Worm (Caenorhabditis elegans) whole organism, mixed stage, embryonic: Measurements from ENCODE around the gene emb-30.

Experiments used
- M03D4.4 ChIP-seq: sonication (generic microtip); optimal IDR thresholded peaks from 2 replicates; lab custom pipeline; 2017; ENCODE audit warnings: mild to moderate bottlenecking, missing genetic modification characterization, missing compliant biosample characterization
- bed-3 ChIP-seq: fragments of 200-800 bp; sonication (Bioruptor generic); optimal IDR thresholded peaks from 3 replicates; lab custom pipeline; 2018; ENCODE audit warnings: mild to moderate bottlenecking, missing genetic modification characterization, moderate library complexity, missing compliant biosample characterization
- blmp-1 ChIP-seq: fragments of 150-350 bp; optimal IDR thresholded peaks from 2 replicates; lab custom pipeline; 2014; ENCODE audit warnings: missing biosample characterization, missing genetic modification characterization
- ceh-39 ChIP-seq: fragments of 150-350 bp; optimal IDR thresholded peaks from 2 replicates; lab custom pipeline; 2014; ENCODE audit warnings: missing biosample characterization, missing genetic modification characterization
- ceh-43 ChIP-seq: fragments of 200-800 bp; sonication (Bioruptor generic); optimal IDR thresholded peaks from 2 replicates; lab custom pipeline; 2018; ENCODE audit warnings: mild to moderate bottlenecking, missing genetic modification characterization, moderate library complexity, missing compliant biosample characterization
- ceh-83 ChIP-seq: fragments of 200-800 bp; sonication (Bioruptor generic); optimal IDR thresholded peaks from 2 replicates; lab custom pipeline; 2018; ENCODE audit warnings: mild to moderate bottlenecking, missing genetic modification characterization, missing compliant biosample characterization
- ces-1 ChIP-seq: fragments of 150-350 bp; optimal IDR thresholded peaks from 2 replicates; lab custom pipeline; 2014; ENCODE audit warnings: missing biosample characterization, missing genetic modification reagents, missing genetic modification characterization
- cnd-1 ChIP-seq: fragments of 200-800 bp; sonication (Bioruptor generic); optimal IDR thresholded peaks from 2 replicates; lab custom pipeline; 2018; ENCODE audit warnings: mild to moderate bottlenecking, missing genetic modification characterization, missing compliant biosample characterization
- drap-1 ChIP-seq: fragments of 200-800 bp; sonication (Bioruptor generic); optimal IDR thresholded peaks from 3 replicates; lab custom pipeline; 2018; ENCODE audit warnings: mild to moderate bottlenecking, missing genetic modification characterization, missing compliant biosample characterization
- elt-1 ChIP-seq: sonication (generic microtip); optimal IDR thresholded peaks from 2 replicates; lab custom pipeline; 2017; ENCODE audit warnings: missing genetic modification characterization, mild to moderate bottlenecking, missing compliant biosample characterization, antibody characterized with exemption, moderate library complexity, borderline replicate concordance; ENCODE audit not compliant: insufficient read depth
- elt-3 ChIP-seq: fragments of 150-350 bp; optimal IDR thresholded peaks from 2 replicates; lab custom pipeline; 2014; ENCODE audit warnings: missing biosample characterization, missing genetic modification characterization
- ham-2 ChIP-seq: fragments of 200-800 bp; sonication (Bioruptor generic); optimal IDR thresholded peaks from 2 replicates; lab custom pipeline; 2018; ENCODE audit warnings: mild to moderate bottlenecking, missing genetic modification characterization, missing compliant biosample characterization
- hlh-1 ChIP-seq: fragments of 150-350 bp; optimal IDR thresholded peaks from 2 replicates; lab custom pipeline; 2014; ENCODE audit warnings: missing biosample characterization, missing genetic modification reagents, missing genetic modification characterization
- lin-13 ChIP-seq: fragments of 150-350 bp; optimal IDR thresholded peaks from 2 replicates; lab custom pipeline; 2014; ENCODE audit warnings: missing biosample characterization, missing genetic modification characterization
- lin-32 ChIP-seq: fragments of 200-800 bp; sonication (Bioruptor generic); optimal IDR thresholded peaks from 2 replicates; lab custom pipeline; 2018; ENCODE audit warnings: mild to moderate bottlenecking, missing genetic modification characterization, missing compliant biosample characterization
- lsy-2 ChIP-seq: fragments of 150-350 bp; optimal IDR thresholded peaks from 2 replicates; lab custom pipeline; 2014; ENCODE audit warnings: missing biosample characterization, missing genetic modification characterization
- mab-5 ChIP-seq: fragments of 150-350 bp; optimal IDR thresholded peaks from 2 replicates; lab custom pipeline; 2014; ENCODE audit warnings: missing biosample characterization, missing genetic modification characterization
- mep-1 ChIP-seq: fragments of 150-350 bp; optimal IDR thresholded peaks from 2 replicates; lab custom pipeline; 2017; ENCODE audit warnings: missing biosample characterization, missing genetic modification reagents, missing genetic modification characterization, inconsistent platforms
- mls-2 ChIP-seq: sonication (generic microtip); optimal IDR thresholded peaks from 2 replicates; lab custom pipeline; 2016; ENCODE audit warnings: mild to moderate bottlenecking, missing genetic modification characterization, moderate library complexity, missing compliant biosample characterization
- nhr-12 ChIP-seq: fragments of 150-350 bp; optimal IDR thresholded peaks from 2 replicates; lab custom pipeline; 2014; ENCODE audit warnings: missing biosample characterization, missing genetic modification characterization
- nhr-2 ChIP-seq: fragments of 150-350 bp; optimal IDR thresholded peaks from 2 replicates; lab custom pipeline; 2014; ENCODE audit warnings: missing biosample characterization, missing genetic modification characterization
- nhr-237 ChIP-seq: fragments of 150-350 bp; optimal IDR thresholded peaks from 2 replicates; lab custom pipeline; 2014; ENCODE audit warnings: missing biosample characterization, missing genetic modification characterization
- nhr-28 ChIP-seq: fragments of 150-350 bp; optimal IDR thresholded peaks from 2 replicates; lab custom pipeline; 2014; ENCODE audit warnings: missing biosample characterization, missing genetic modification characterization
- nhr-76 ChIP-seq: sonication (generic microtip); optimal IDR thresholded peaks from 2 replicates; lab custom pipeline; 2017; ENCODE audit warnings: missing biosample characterization, missing genetic modification characterization
- pha-4 ChIP-seq: fragments of 150-350 bp; optimal IDR thresholded peaks from 2 replicates; lab custom pipeline; 2018; ENCODE audit warnings: missing biosample characterization, missing genetic modification reagents, missing genetic modification characterization
- sem-2 ChIP-seq: fragments of 200-800 bp; sonication (Bioruptor generic); optimal IDR thresholded peaks from 2 replicates; lab custom pipeline; 2018; ENCODE audit warnings: mild to moderate bottlenecking, missing genetic modification characterization, missing compliant biosample characterization
- sptf-1 ChIP-seq: sonication (generic microtip); optimal IDR thresholded peaks from 2 replicates; lab custom pipeline; 2017; ENCODE audit warnings: mild to moderate bottlenecking, missing genetic modification characterization, moderate library complexity, missing compliant biosample characterization
- tbx-8 ChIP-seq: fragments of 200-800 bp; sonication (Bioruptor generic); optimal IDR thresholded peaks from 2 replicates; lab custom pipeline; 2018; ENCODE audit warnings: mild to moderate bottlenecking, missing genetic modification characterization, moderate library complexity, missing compliant biosample characterization
- unc-120 ChIP-seq: sonication (generic microtip); optimal IDR thresholded peaks from 2 replicates; lab custom pipeline; 2017; ENCODE audit warnings: missing genetic modification characterization, missing compliant biosample characterization; ENCODE audit not compliant: poor library complexity, severe bottlenecking
- unc-39 ChIP-seq: fragments of 150-350 bp; optimal IDR thresholded peaks from 2 replicates; lab custom pipeline; 2014; ENCODE audit warnings: missing biosample characterization, missing genetic modification characterization
- unc-62 ChIP-seq: fragments of 150-350 bp; optimal IDR thresholded peaks from 2 replicates; lab custom pipeline; 2014; ENCODE audit warnings: missing biosample characterization, missing genetic modification reagents, missing genetic modification characterization
- zip-8 ChIP-seq: fragments of 150-350 bp; optimal IDR thresholded peaks from 2 replicates; lab custom pipeline; 2014; ENCODE audit warnings: missing biosample characterization, missing genetic modification characterization
- ztf-11 ChIP-seq: fragments of 150-350 bp; optimal IDR thresholded peaks from 2 replicates; lab custom pipeline; 2014; ENCODE audit warnings: missing biosample characterization, missing genetic modification characterization

Gene emb-30

DNA sequence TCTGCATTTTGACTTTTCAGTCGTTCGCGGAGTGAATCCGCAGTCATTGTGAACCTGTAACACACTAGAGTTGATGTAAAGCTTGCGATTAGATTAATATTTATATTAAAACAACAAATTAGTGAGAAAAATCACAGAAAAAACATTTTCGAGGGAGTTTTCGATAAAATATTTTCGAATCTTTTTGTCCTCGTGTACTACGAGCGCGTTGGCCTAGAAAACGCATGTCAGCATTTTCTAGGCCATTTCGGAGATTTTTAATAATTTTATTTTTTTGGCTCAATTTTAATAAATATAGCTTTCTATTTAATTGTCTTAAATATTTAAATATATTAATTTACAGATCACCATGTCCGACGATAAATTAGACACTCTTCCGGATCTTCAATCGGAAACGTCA lies 24.2 kb upstream of the emb-30 start, which contains the start of gene B0464.9:
Gene B0464.9, plus strand, starts transcription at position 344 of the 400 bp plus-strand sequence.
- TF ChIP-seq hlh-1 (tag; lab: Kevin White, UChicago): no peak
- TF ChIP-seq unc-120 (tag; lab: Kevin White, UChicago): no peak
- TF ChIP-seq bed-3 (GFP tag; lab: Kevin White, UChicago): no peak
- no peak for TF ChIP-seq mab-5
- TF ChIP-seq tbx-8 (GFP tag; lab: Kevin White, UChicago): no peak
- TF ChIP-seq cnd-1: no peak
- TF ChIP-seq ztf-11 (tag; lab: Kevin White, UChicago): no peak
- TF ChIP-seq ceh-83 (GFP tag; lab: Kevin White, UChicago): peak; percentile 42
- no peak for TF ChIP-seq nhr-237 (tag; lab: Kevin White, UChicago)
- no peak for TF ChIP-seq zip-8 (tag; lab: Kevin White, UChicago)
- TF ChIP-seq lin-13: no peak
- no peak for TF ChIP-seq ceh-39 (tag; lab: Kevin White, UChicago)
- no peak for TF ChIP-seq ceh-43 (GFP tag; lab: Kevin White, UChicago)
- no peak for TF ChIP-seq ham-2 (GFP tag; lab: Kevin White, UChicago)
- TF ChIP-seq nhr-28: no peak
- no peak for TF ChIP-seq unc-62 (GFP tag; lab: Kevin White, UChicago)
- TF ChIP-seq nhr-12 (tag; lab: Kevin White, UChicago): no peak
- TF ChIP-seq mep-1 (tag; lab: Kevin White, UChicago): peak; percentile 42
- TF ChIP-seq lsy-2 (tag; lab: Kevin White, UChicago): peak; percentile 16
- no peak for TF ChIP-seq sem-2 (GFP tag; lab: Kevin White, UChicago)
- TF ChIP-seq elt-3 (tag; lab: Kevin White, UChicago): no peak
- TF ChIP-seq blmp-1 (tag; lab: Kevin White, UChicago): no peak
- TF ChIP-seq elt-1 (tag; lab: Kevin White, UChicago): no peak
- TF ChIP-seq ces-1 (GFP tag; lab: Kevin White, UChicago): peak; percentile 46
- no peak for TF ChIP-seq lin-32 (GFP tag; lab: Kevin White, UChicago)
- TF ChIP-seq sptf-1 (tag; lab: Kevin White, UChicago): peak; percentile 35
- no peak for TF ChIP-seq nhr-76 (tag; lab: Kevin White, UChicago)

DNA sequence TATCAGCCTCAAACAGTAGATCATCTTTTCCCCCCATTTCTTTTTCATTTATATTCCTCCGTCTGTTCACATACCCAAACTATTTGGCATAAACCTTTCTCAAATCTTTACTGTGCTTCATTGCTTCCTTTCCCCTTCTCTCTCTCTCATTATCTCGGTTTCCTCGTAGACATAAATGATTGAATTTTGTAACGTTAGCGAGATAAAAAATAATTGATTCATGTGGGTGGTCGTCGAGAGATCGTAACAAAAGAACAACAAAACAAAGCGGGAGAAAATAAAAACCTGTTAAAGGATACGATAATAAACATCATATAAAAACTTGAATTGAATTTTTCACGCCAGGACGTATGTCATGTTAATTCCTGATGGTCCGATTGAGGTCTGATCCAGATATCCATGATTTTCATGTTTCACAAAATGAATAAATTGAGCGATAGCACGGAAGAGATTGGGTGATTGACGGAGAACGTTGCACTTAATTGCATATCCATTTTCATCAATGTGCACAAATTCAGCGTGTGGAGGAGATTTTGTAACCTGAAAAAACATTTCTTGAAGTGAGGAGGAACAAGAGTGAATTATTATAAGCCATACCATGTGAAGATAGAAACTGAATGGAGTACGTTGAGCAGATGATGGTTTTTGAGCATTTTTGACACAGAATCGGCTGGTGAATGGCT lies 21.7 kb upstream of the emb-30 start:
- no peak for TF ChIP-seq zip-8 (tag; lab: Kevin White, UChicago)
- TF ChIP-seq nhr-28: no peak
- TF ChIP-seq sptf-1 (tag; lab: Kevin White, UChicago): no peak
- TF ChIP-seq ham-2 (GFP tag; lab: Kevin White, UChicago): no peak
- no peak for TF ChIP-seq ceh-83 (GFP tag; lab: Kevin White, UChicago)
- no peak for TF ChIP-seq unc-62 (GFP tag; lab: Kevin White, UChicago)
- TF ChIP-seq hlh-1 (tag; lab: Kevin White, UChicago): no peak
- no peak for TF ChIP-seq lin-13
- TF ChIP-seq nhr-237 (tag; lab: Kevin White, UChicago): no peak
- TF ChIP-seq pha-4 (tag; lab: Kevin White, UChicago): no peak
- TF ChIP-seq ztf-11 (tag; lab: Kevin White, UChicago): no peak
- no peak for TF ChIP-seq elt-1 (tag; lab: Kevin White, UChicago)
- no peak for TF ChIP-seq drap-1
- TF ChIP-seq ceh-43 (GFP tag; lab: Kevin White, UChicago): no peak
- no peak for TF ChIP-seq nhr-2
- no peak for TF ChIP-seq unc-120 (tag; lab: Kevin White, UChicago)
- TF ChIP-seq mep-1 (tag; lab: Kevin White, UChicago): no peak

DNA sequence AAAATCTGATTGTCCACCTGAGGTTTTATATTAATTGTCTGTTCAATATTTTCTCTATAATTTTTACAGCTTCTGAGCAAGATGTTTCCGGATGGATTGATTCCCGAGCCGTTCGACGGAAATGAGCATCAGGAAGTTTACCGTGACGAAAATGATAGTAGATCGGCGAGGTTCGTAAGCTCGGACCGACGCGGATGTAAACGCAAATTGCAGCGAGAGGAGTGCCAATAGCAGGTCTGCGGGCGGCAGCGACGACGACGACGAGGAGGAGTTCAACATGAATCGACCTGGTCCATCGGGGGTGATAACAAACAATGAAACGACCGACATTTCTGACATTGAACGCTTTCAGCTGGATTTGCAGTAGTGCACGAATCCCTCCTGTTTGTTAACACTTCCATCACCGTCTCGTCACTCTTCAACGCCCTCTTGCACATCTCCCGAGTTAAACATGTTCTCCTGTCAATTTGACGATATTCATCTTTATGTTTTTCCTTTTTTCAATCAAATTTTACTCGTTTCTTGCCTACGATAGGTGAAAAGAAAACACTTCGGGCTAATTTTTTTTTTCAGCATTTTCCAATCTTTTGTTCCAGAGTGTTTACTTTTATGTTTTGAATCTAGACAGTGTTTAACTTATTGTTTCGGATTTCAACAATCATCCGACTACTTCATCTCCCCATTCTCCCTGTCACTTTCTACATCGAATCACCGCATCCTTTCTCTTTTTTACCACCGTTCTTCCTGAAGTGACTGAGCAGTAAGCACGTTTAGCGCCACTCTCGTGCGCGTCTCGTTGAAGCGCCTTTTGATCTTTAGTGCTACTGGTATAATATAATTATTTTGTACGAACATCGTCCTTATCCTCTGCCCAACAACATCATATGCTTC lies 20.9 kb upstream of the emb-30 start:
- TF ChIP-seq unc-62 (GFP tag; lab: Kevin White, UChicago) (no peak), sem-2 (GFP tag; lab: Kevin White, UChicago) (no peak), nhr-28 (no peak), nhr-76 (tag; lab: Kevin White, UChicago) (no peak), bed-3 (GFP tag; lab: Kevin White, UChicago) (no peak), ceh-39 (tag; lab: Kevin White, UChicago) (no peak), mls-2 (no peak), M03D4.4 (tag; lab: Kevin White, UChicago) (no peak), lsy-2 (tag; lab: Kevin White, UChicago) (no peak), cnd-1 (no peak), lin-32 (GFP tag; lab: Kevin White, UChicago) (no peak), unc-39 (tag; lab: Kevin White, UChicago) (no peak), ham-2 (GFP tag; lab: Kevin White, UChicago) (no peak), ceh-83 (GFP tag; lab: Kevin White, UChicago) (no peak), nhr-2 (no peak), ceh-43 (GFP tag; lab: Kevin White, UChicago) (no peak), hlh-1 (tag; lab: Kevin White, UChicago) (no peak)
